Fruit fly (Drosophila melanogaster): ENCODE data around the gene ro.

The ro gene

DNA sequence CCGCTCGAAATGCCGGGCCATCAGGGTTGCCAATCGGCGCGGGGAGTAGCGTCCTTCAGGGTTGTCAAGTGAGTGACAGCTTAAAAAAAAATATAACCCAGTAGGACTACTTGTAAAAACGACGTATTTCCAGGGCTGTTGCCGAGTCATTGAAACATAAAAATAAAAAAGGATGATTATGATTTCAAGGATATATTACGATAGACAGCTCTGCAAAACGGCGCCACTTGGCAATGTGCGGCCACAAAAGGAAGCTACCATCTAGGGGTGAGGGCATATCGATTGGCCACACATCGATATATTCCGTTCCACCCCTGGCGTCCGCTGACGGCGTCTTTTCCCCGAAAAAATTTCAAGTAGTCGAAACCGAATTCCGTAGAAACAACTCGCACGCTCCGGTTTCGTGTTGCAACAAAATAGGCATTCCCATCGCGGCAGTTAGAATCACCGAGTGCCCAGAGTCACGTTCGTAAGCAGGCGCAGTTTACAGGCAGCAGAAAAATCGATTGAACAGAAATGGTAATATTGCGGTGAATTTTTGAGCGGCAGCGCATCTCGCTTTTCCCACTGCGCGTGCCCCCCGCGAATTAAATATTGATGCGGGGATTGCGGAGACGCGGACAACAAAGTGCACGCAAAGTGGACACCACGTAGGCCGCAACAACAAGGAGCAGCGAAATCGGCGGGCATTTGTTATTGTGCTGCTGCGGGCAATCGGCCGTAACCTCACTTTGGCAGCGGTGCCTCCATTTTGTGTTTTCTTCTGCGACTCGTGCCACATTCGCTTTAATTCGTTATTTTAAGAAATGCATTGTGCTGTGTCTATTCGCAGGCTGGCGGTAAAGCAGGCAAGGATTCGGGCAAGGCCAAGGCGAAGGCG, 14.2 kb downstream of the ro start, which contains the start of the genes ball and His2Av (continued):
- TF ChIP-seq Vsx1 (GFP tag; optimal IDR thresholded peaks at IDR 0.05) (peak; percentile 55), dimm (GFP tag; IDR thresholded peaks at IDR 0.05) (0 out of 2 replicates have a peak, but pooled peaks have one; percentile 45), CG10462 (GFP tag; optimal IDR thresholded peaks at IDR 0.05) (peak; percentile 74), Drgx (GFP tag; IDR thresholded peaks at IDR 0.05) (peak; percentile 72), CG7786 (GFP tag; optimal IDR thresholded peaks at IDR 0.05) (peak; percentile 89), CrebB (tag; optimal IDR thresholded peaks at IDR 0.05) (peak; percentile 71), slp2 (GFP tag; optimal IDR thresholded peaks at IDR 0.05) (peak; percentile 71), CG10959 (GFP tag; IDR thresholded peaks at IDR 0.05) (peak; percentile 73), CG1602 (GFP tag; optimal IDR thresholded peaks at IDR 0.05) (peak; percentile 77), gcm (GFP tag; optimal IDR thresholded peaks at IDR 0.05) (peak; percentile 77), CG12104 (GFP tag; optimal IDR thresholded peaks at IDR 0.05) (peak; percentile 43), CG10543 (GFP tag; optimal IDR thresholded peaks at IDR 0.05) (peak; percentile 77), ci (GFP tag; IDR thresholded peaks at IDR 0.05) (peak; percentile 89), cas (GFP tag; IDR thresholded peaks at IDR 0.05) (0 out of 2 replicates have a peak, but pooled peaks have one; percentile 13), CG6791 (GFP tag; IDR thresholded peaks at IDR 0.05; ENCODE audit: partially characterized antibody) (peak; percentile 93), CG3995 (GFP tag; optimal IDR thresholded peaks at IDR 0.05) (peak; percentile 68), tup (GFP tag; optimal IDR thresholded peaks at IDR 0.05) (peak; percentile 74), Dll (GFP tag; IDR thresholded peaks at IDR 0.05; ENCODE audit: partially characterized antibody) (peak; percentile 89), mld (GFP tag; IDR thresholded peaks at IDR 0.05; ENCODE audit: partially characterized antibody) (0 out of 3 replicates have a peak, but pooled peaks have one; percentile 54), cg (GFP tag; optimal IDR thresholded peaks at IDR 0.05) (no peak), Mad (GFP tag; optimal IDR thresholded peaks at IDR 0.05) (peak; percentile 90), CG9727 (GFP tag; optimal IDR thresholded peaks at IDR 0.05) (peak; percentile 87), chinmo (GFP tag; IDR thresholded peaks at IDR 0.05; ENCODE audit: partially characterized antibody) (peak; percentile 95), CG34376 (GFP tag; optimal IDR thresholded peaks at IDR 0.05) (peak; percentile 65), Hr39 (optimal IDR thresholded peaks at IDR 0.05) (no peak), onecut (GFP tag; IDR thresholded peaks at IDR 0.05) (peak; percentile 83), CG13296 (GFP tag; optimal IDR thresholded peaks at IDR 0.05) (peak; percentile 65), danr (GFP tag; IDR thresholded peaks at IDR 0.05) (no peak), sqz (GFP tag; optimal IDR thresholded peaks at IDR 0.05) (peak; percentile 67), odd (GFP tag; optimal IDR thresholded peaks at IDR 0.05) (peak; percentile 56), zfh1 (GFP tag; IDR thresholded peaks at IDR 0.05) (peak; percentile 81; the same call in 2 of the 3 replicates), CG17385 (GFP tag; optimal IDR thresholded peaks at IDR 0.05) (peak; percentile 58), bsh (GFP tag; optimal IDR thresholded peaks at IDR 0.05) (peak in 1 of 2 experiments; percentile 83), Hr51 (GFP tag; optimal IDR thresholded peaks at IDR 0.05) (peak; percentile 67 to 85), Spps (tag; optimal IDR thresholded peaks at IDR 0.05) (peak; percentile 65), Meics (GFP tag; optimal IDR thresholded peaks at IDR 0.05) (peak; percentile 82), CG5245 (GFP tag; optimal IDR thresholded peaks at IDR 0.05) (peak; percentile 81), CG3847 (GFP tag; IDR thresholded peaks at IDR 0.05) (peak; percentile 89), phol (tag; optimal IDR thresholded peaks at IDR 0.05) (peak; percentile 76), eyg (GFP tag; optimal IDR thresholded peaks at IDR 0.05) (peak; percentile 76), hth (optimal IDR thresholded peaks at IDR 0.05) (no peak), Gsc (GFP tag; IDR thresholded peaks at IDR 0.05) (no peak), gt (GFP tag; IDR thresholded peaks at IDR 0.05) (0 out of 2 replicates have a peak, but pooled peaks have one; percentile 25), CG17829 (tag; optimal IDR thresholded peaks at IDR 0.05) (peak; percentile 81), cwo (GFP tag; optimal IDR thresholded peaks at IDR 0.05) (peak; percentile 71), CG14441 (GFP tag; IDR thresholded peaks at IDR 0.05) (peak; percentile 81), CG30020 (tag; optimal IDR thresholded peaks at IDR 0.05) (peak; percentile 45), CG8290 (GFP tag; optimal IDR thresholded peaks at IDR 0.05) (peak; percentile 82), CG8290 (tag; optimal IDR thresholded peaks at IDR 0.05) (peak; percentile 67 to 68)

All from whole organism, embryonic.